Worm (Caenorhabditis elegans): Measurements from ENCODE around the gene D2096.7.
A peak's percentile ranks its signal among the peaks of the same experiment; 100 is the strongest.

D2096.7 gene

DNA sequence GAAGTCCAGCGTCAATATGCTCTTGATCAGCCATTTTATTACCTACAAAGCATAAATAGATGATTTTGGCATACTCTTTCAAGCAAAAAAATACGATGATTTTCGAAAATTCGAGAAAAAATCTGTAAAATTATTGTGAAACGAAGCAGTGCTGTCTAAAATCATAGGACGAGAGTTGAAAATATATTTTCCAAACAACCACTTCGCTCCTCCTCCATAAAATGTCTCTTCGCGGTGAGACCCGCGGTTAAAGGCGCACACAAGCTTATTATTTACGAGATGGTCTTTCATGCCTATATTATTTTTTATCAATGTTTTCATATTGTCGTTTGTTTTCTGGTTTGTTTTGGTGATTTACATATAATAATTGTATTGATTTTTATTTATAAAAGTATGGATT, 1.8 kb upstream of the D2096.7 start, which contains the start of gene nap-1 (continued):
- TF ChIP-seq aha-1 (tag) (peak; percentile 39), ama-1 (optimal IDR thresholded peaks at IDR 0.05) (no peak), aly-2 (tag; optimal IDR thresholded peaks at IDR 0.05) (no peak), F37D6.2 (tag; optimal IDR thresholded peaks at IDR 0.05) (no peak), lin-29 (GFP tag; IDR thresholded peaks at IDR 0.05) (no peak), gei-8 (GFP tag; optimal IDR thresholded peaks at IDR 0.05) (no peak), hif-1 (tag; optimal IDR thresholded peaks at IDR 0.05) (peak in 1 of 2 experiments; percentile 40), ceh-44 (GFP tag; IDR thresholded peaks at IDR 0.05) (no peak), unc-130 (GFP tag; optimal IDR thresholded peaks at IDR 0.05) (peak; percentile 35), Y48G9A.11 (GFP tag; IDR thresholded peaks at IDR 0.05) (no peak), jun-1 (tag; optimal IDR thresholded peaks at IDR 0.05) (no peak), daf-16 (GFP tag; optimal IDR thresholded peaks at IDR 0.05) (no peak), daf-16 (tag; optimal IDR thresholded peaks at IDR 0.05) (peak; percentile 87), lir-3 (tag; optimal IDR thresholded peaks at IDR 0.05) (no peak), F26F4.8 (GFP tag; conservative IDR thresholded peaks at IDR 0.05) (no peak), unc-62 (GFP tag; optimal IDR thresholded peaks at IDR 0.05 in 1 of 2) (peak in 1 of 2 experiments; percentile 20), unc-62 (tag; optimal IDR thresholded peaks at IDR 0.05) (no peak), nhr-25 (tag; optimal IDR thresholded peaks at IDR 0.05; ENCODE audit: borderline replicate concordance, insufficient read depth) (peak; percentile 21), lin-13 (GFP tag; optimal IDR thresholded peaks at IDR 0.05) (peak; percentile 84), T26A8.4 (GFP tag; IDR thresholded peaks at IDR 0.05) (peak; percentile 23; the same call in 1 of the 2 replicates), ceh-28 (tag; optimal IDR thresholded peaks at IDR 0.05) (no peak), Y5F2A.4 (GFP tag; optimal IDR thresholded peaks at IDR 0.05) (no peak), ces-1 (GFP tag; optimal IDR thresholded peaks at IDR 0.05) (no peak), zip-2 (tag; optimal IDR thresholded peaks at IDR 0.05) (no peak), duxl-1 (tag; optimal IDR thresholded peaks at IDR 0.05; ENCODE audit: poor library complexity) (no peak), php-3 (GFP tag; IDR thresholded peaks at IDR 0.05) (no peak), nhr-11 (tag; optimal IDR thresholded peaks at IDR 0.05) (peak; percentile 2), nhr-28 (tag; optimal IDR thresholded peaks at IDR 0.05) (peak; percentile 66), madf-9 (GFP tag; conservative IDR thresholded peaks at IDR 0.05) (no peak), ceh-32 (tag; optimal IDR thresholded peaks at IDR 0.05; ENCODE audit: poor library complexity) (no peak), nhr-111 (GFP tag; optimal IDR thresholded peaks at IDR 0.05) (no peak), spr-1 (tag; optimal IDR thresholded peaks at IDR 0.05) (no peak), nhr-102 (tag; optimal IDR thresholded peaks at IDR 0.05) (no peak), daf-8 (GFP tag; IDR thresholded peaks at IDR 0.05) (no peak), nhr-6 (tag; optimal IDR thresholded peaks at IDR 0.05) (peak; percentile 60), F49E8.2 (tag; optimal IDR thresholded peaks at IDR 0.05; ENCODE audit: borderline replicate concordance) (no peak), ZK337.2 (GFP tag; IDR thresholded peaks at IDR 0.05) (no peak), nhr-76 (tag; optimal IDR thresholded peaks at IDR 0.05) (no peak), saeg-2 (GFP tag; IDR thresholded peaks at IDR 0.05) (no peak)

DNA sequence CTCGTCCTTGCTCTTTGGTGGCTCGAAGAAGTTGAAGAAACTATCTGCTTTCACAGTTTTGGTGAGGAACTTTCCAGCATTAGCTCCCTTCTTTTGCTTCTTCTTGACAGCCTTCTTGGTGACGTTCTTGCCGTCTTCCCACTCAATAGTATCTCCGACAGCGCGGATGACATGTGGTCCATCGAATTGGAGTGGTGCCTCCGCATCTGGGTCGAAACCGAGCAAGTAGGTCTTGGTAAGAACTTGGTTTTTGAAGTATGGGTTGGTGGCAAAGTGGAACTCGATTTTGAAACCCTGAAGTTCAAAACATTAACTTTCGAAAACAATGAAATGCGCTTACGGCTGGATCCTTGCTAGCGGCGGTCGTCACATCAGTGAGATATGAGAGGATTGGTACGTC, 850 bp upstream of the D2096.7 start:
- TF ChIP-seq hif-1 (tag; optimal IDR thresholded peaks at IDR 0.05) (no peak), lin-29 (GFP tag; IDR thresholded peaks at IDR 0.05) (no peak), ztf-7 (tag; optimal IDR thresholded peaks at IDR 0.05) (no peak), aha-1 (tag) (peak; percentile 62)

DNA sequence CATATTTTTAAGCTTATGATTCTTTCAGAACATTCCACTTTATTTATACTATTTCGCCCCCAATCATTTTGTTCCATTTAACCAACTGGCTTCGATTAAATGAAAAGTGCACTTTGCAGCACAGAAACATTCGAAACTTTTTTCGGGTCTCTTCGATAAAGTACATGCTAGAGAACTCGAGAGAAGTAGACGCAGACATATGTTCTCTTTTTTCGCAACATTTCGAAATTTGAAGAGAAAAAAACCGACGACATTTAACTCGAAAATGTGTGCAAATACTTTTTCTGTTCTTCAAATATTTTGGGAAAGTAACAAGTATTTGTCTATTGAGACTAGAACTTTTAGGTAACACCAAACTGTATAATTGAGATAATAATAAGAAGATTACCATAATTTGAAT, 507 bp downstream of the D2096.7 start:
- TF ChIP-seq nhr-48 (tag; optimal IDR thresholded peaks at IDR 0.05) (no peak), ceh-28 (tag; optimal IDR thresholded peaks at IDR 0.05) (no peak), mes-2 (tag; optimal IDR thresholded peaks at IDR 0.05; ENCODE audit: poor library complexity, severe bottlenecking) (peak; percentile 12), aha-1 (tag) (no peak), ZK337.2 (GFP tag; IDR thresholded peaks at IDR 0.05) (no peak), Y105C5A.15 (GFP tag; IDR thresholded peaks at IDR 0.05) (no peak), mxl-3 (GFP tag; optimal IDR thresholded peaks at IDR 0.05) (no peak), dve-1 (tag; optimal IDR thresholded peaks at IDR 0.05; ENCODE audit: insufficient read depth) (peak; percentile 3), daf-16 (GFP tag; optimal IDR thresholded peaks at IDR 0.05) (peak in 1 of 2 experiments; percentile 3), daf-16 (tag; optimal IDR thresholded peaks at IDR 0.05) (no peak), ctbp-1 (GFP tag; IDR thresholded peaks at IDR 0.05) (no peak), pha-4 (GFP tag; IDR thresholded peaks at IDR 0.05) (no peak), pha-4 (tag; optimal IDR thresholded peaks at IDR 0.05) (no peak), lin-1 (GFP tag; IDR thresholded peaks at IDR 0.05) (no peak), nhr-11 (tag; optimal IDR thresholded peaks at IDR 0.05) (no peak), ceh-82 (tag; optimal IDR thresholded peaks at IDR 0.05) (no peak), lin-29 (GFP tag; IDR thresholded peaks at IDR 0.05) (no peak), lin-13 (GFP tag; optimal IDR thresholded peaks at IDR 0.05) (no peak)
